Worm (Caenorhabditis elegans): ENCODE data around the gene akt-1.

ce11 chrV:10275619-10276018 lies 26.9 kb downstream of the akt-1 start, which contains the start of gene Y22F5A.11:
- TF ChIP-seq nfya-1 (tag; optimal IDR thresholded peaks at IDR 0.05): no peak
- no peak for TF ChIP-seq nhr-11 (tag; optimal IDR thresholded peaks at IDR 0.05)
- no peak for TF ChIP-seq pax-1 (tag; optimal IDR thresholded peaks at IDR 0.05)
- no peak for TF ChIP-seq pag-3 (tag; optimal IDR thresholded peaks at IDR 0.05; ENCODE audit: borderline replicate concordance)
- no peak for TF ChIP-seq hlh-8 (tag; optimal IDR thresholded peaks at IDR 0.05)
- no peak for TF ChIP-seq ceh-2 (tag; optimal IDR thresholded peaks at IDR 0.05)
- TF ChIP-seq fkh-6 (tag; optimal IDR thresholded peaks at IDR 0.05): no peak
- TF ChIP-seq pqm-1 (tag; optimal IDR thresholded peaks at IDR 0.05): no peak
- TF ChIP-seq mec-3 (tag; optimal IDR thresholded peaks at IDR 0.05; ENCODE audit: borderline replicate concordance): no peak
- no peak for TF ChIP-seq ceh-22 (tag; optimal IDR thresholded peaks at IDR 0.05)
- TF ChIP-seq sdc-2 (tag; optimal IDR thresholded peaks at IDR 0.05): no peak
- no peak for TF ChIP-seq unc-55 (GFP tag; optimal IDR thresholded peaks at IDR 0.05)
- no peak for TF ChIP-seq ztf-16 (tag; optimal IDR thresholded peaks at IDR 0.05)
